Fruit fly (Drosophila melanogaster) whole organism, embryonic: ENCODE results near the gene Arp1.

Experiments used
- Aef1 ChIP-seq: fragments of 200-800 bp; sonication (Bioruptor generic); IDR thresholded peaks from 3 replicates; pipeline ENCODE4 v1.3.6; 2022; ENCODE audit warnings: missing biosample characterization, missing genetic modification characterization
- CG10979 ChIP-seq: fragments of 200-800 bp; sonication (Bioruptor generic); optimal IDR thresholded peaks from 2 replicates; lab custom pipeline; 2018; ENCODE audit warnings: missing biosample characterization, mild to moderate bottlenecking, missing genetic modification characterization, moderate library complexity
- CG11085 ChIP-seq: fragments of 200-800 bp; sonication (Bioruptor generic); IDR thresholded peaks from 2 replicates; pipeline ENCODE4 v1.3.6; 2022; ENCODE audit warnings: missing biosample characterization, missing genetic modification characterization
- CG12071 ChIP-seq: fragments of 200-800 bp; sonication (Bioruptor generic); optimal IDR thresholded peaks from 3 replicates; lab custom pipeline; 2018; ENCODE audit warnings: missing biosample characterization, mild to moderate bottlenecking, missing genetic modification characterization
- CG12299 ChIP-seq: fragments of 200-800 bp; sonication (Bioruptor generic); optimal IDR thresholded peaks from 2 replicates; lab custom pipeline; 2018; ENCODE audit warnings: missing biosample characterization, mild to moderate bottlenecking, missing genetic modification characterization
- CG12391 ChIP-seq: fragments of 200-800 bp; sonication (Bioruptor generic); optimal IDR thresholded peaks from 3 replicates; lab custom pipeline; 2018; ENCODE audit warnings: missing biosample characterization, mild to moderate bottlenecking, missing genetic modification characterization, moderate library complexity
- CG12942 ChIP-seq: fragments of 200-800 bp; sonication (Bioruptor generic); optimal IDR thresholded peaks from 3 replicates; lab custom pipeline; 2016; ENCODE audit warnings: missing biosample characterization, missing genetic modification characterization
- CG13287 ChIP-seq: fragments of 200-800 bp; sonication (Bioruptor generic); IDR thresholded peaks from 2 replicates; pipeline ENCODE4 v1.3.6; 2022; ENCODE audit warnings: missing biosample characterization, missing genetic modification characterization; ENCODE audit not compliant: partially characterized antibody
- CG14710 ChIP-seq: fragments of 200-800 bp; sonication (Bioruptor generic); optimal IDR thresholded peaks from 3 replicates; lab custom pipeline; 2019; ENCODE audit warnings: missing biosample characterization, mild to moderate bottlenecking, missing genetic modification characterization, moderate library complexity
- CG15696 ChIP-seq: fragments of 200-800 bp; sonication (Bioruptor generic); optimal IDR thresholded peaks from 2 replicates; lab custom pipeline; 2019; ENCODE audit warnings: missing biosample characterization, mild to moderate bottlenecking, missing genetic modification characterization, moderate library complexity
- CG17186 ChIP-seq: fragments of 200-800 bp; sonication (Bioruptor generic); optimal IDR thresholded peaks from 3 replicates; lab custom pipeline; 2017; ENCODE audit warnings: missing biosample characterization, missing genetic modification reagents, missing genetic modification characterization
- CG17361 ChIP-seq: fragments of 200-800 bp; sonication (Bioruptor generic); IDR thresholded peaks from 3 replicates; pipeline ENCODE4 v1.3.6; 2022; ENCODE audit warnings: missing biosample characterization, missing genetic modification characterization
- CG17829 ChIP-seq: fragments of 200-800 bp; optimal IDR thresholded peaks from 2 replicates; lab custom pipeline; 2019; ENCODE audit warnings: missing biosample characterization, mild to moderate bottlenecking, missing genetic modification characterization, moderate library complexity
- CG18262 ChIP-seq: fragments of 200-800 bp; optimal IDR thresholded peaks from 3 replicates; lab custom pipeline; 2019; ENCODE audit warnings: missing biosample characterization, mild to moderate bottlenecking, missing genetic modification characterization, moderate library complexity
- CG18599 ChIP-seq: fragments of 200-800 bp; sonication (Bioruptor generic); optimal IDR thresholded peaks from 3 replicates; lab custom pipeline; 2017; ENCODE audit warnings: missing biosample characterization, missing genetic modification characterization, mild to moderate bottlenecking, moderate library complexity, missing genetic modification reagents
- CG2678 ChIP-seq: fragments of 200-800 bp; sonication (Bioruptor generic); optimal IDR thresholded peaks from 3 replicates; lab custom pipeline; 2019; ENCODE audit warnings: missing biosample characterization, mild to moderate bottlenecking, missing genetic modification characterization, moderate library complexity
- CG32767 ChIP-seq: fragments of 200-800 bp; sonication (Bioruptor generic); IDR thresholded peaks from 2 replicates; pipeline ENCODE4 v1.3.6; 2022; ENCODE audit warnings: missing biosample characterization, missing genetic modification characterization
- CG3407 ChIP-seq: fragments of 200-800 bp; sonication (Bioruptor generic); optimal IDR thresholded peaks from 2 replicates; lab custom pipeline; 2018; ENCODE audit warnings: missing biosample characterization, mild to moderate bottlenecking, missing genetic modification characterization
- CG34224 ChIP-seq: fragments of 200-800 bp; sonication (Bioruptor generic); IDR thresholded peaks from 3 replicates; pipeline ENCODE4 v1.3.6; 2022; ENCODE audit warnings: missing biosample characterization, missing genetic modification characterization; ENCODE audit not compliant: partially characterized antibody
- CG3838 ChIP-seq: fragments of 200-800 bp; sonication (Bioruptor generic); optimal IDR thresholded peaks from 3 replicates; lab custom pipeline; 2016; ENCODE audit warnings: missing biosample characterization, missing genetic modification characterization
- CG42726 ChIP-seq: fragments of 200-800 bp; sonication (Bioruptor generic); IDR thresholded peaks from 2 replicates; pipeline ENCODE4 v1.3.6; 2022; ENCODE audit warnings: missing biosample characterization, missing genetic modification characterization; ENCODE audit not compliant: partially characterized antibody
- CG9876 ChIP-seq: fragments of 200-800 bp; sonication (Bioruptor generic); optimal IDR thresholded peaks from 2 replicates; lab custom pipeline; 2016; ENCODE audit warnings: missing biosample characterization, missing genetic modification characterization
- Dip3 ChIP-seq: fragments of 200-800 bp; sonication (Bioruptor generic); optimal IDR thresholded peaks from 3 replicates; lab custom pipeline; 2016; ENCODE audit warnings: missing biosample characterization, missing genetic modification characterization
- Doc3 ChIP-seq: fragments of 200-800 bp; sonication (Bioruptor generic); IDR thresholded peaks from 3 replicates; pipeline ENCODE4 v1.3.6; 2022; ENCODE audit warnings: missing biosample characterization, missing genetic modification characterization; ENCODE audit not compliant: partially characterized antibody
- Dref ChIP-seq: fragments of 200-800 bp; sonication (Bioruptor generic); IDR thresholded peaks from 2 replicates; pipeline ENCODE4 v1.3.6; 2022; ENCODE audit warnings: missing biosample characterization, missing genetic modification characterization
- Drgx ChIP-seq: fragments of 200-800 bp; sonication (Bioruptor generic); IDR thresholded peaks from 2 replicates; pipeline ENCODE4 v1.3.6; 2022; ENCODE audit warnings: missing biosample characterization, missing genetic modification characterization
- Hmr ChIP-seq: fragments of 200-800 bp; sonication (Bioruptor generic); optimal IDR thresholded peaks from 3 replicates; lab custom pipeline; 2017; ENCODE audit warnings: mild to moderate bottlenecking, missing biosample characterization, missing genetic modification reagents, missing genetic modification characterization
- Hr78 ChIP-seq, 2 experiments: fragments of 200-800 bp in 1 of 2; fragments of >200 bp in 1 of 2; sonication (Bioruptor generic) in 1 of 2; optimal IDR thresholded peaks; 2 replicates each; lab custom pipeline; 2017 to 2019; ENCODE audit warnings: missing biosample characterization in 2 of 2, missing genetic modification characterization in 2 of 2, mild to moderate bottlenecking in 1 of 2, moderate library complexity in 1 of 2
- Jarid2 ChIP-seq: fragments of 200-800 bp; sonication (Bioruptor generic); optimal IDR thresholded peaks from 3 replicates; lab custom pipeline; 2017; ENCODE audit warnings: mild to moderate bottlenecking, missing biosample characterization, missing genetic modification reagents, missing genetic modification characterization
- MESR4 ChIP-seq: fragments of 200-800 bp; sonication (Bioruptor generic); optimal IDR thresholded peaks from 2 replicates; lab custom pipeline; 2018; ENCODE audit warnings: missing biosample characterization, mild to moderate bottlenecking, missing genetic modification characterization, moderate library complexity
- Mad ChIP-seq: fragments of 200-800 bp; sonication (Bioruptor generic); optimal IDR thresholded peaks from 2 replicates; lab custom pipeline; 2016; ENCODE audit warnings: missing biosample characterization, missing genetic modification characterization
- Med ChIP-seq: fragments of 200-800 bp; sonication (Bioruptor generic); peaks from one replicate; lab custom pipeline; 2016; ENCODE audit warnings: missing biosample characterization, missing genetic modification characterization, mild to moderate bottlenecking, inconsistent platforms, moderate library complexity
- bcd ChIP-seq: fragments of 200-800 bp; sonication (Bioruptor generic); optimal IDR thresholded peaks from 2 replicates; lab custom pipeline; 2017; ENCODE audit warnings: missing biosample characterization, mild to moderate bottlenecking, missing genetic modification characterization
- caup ChIP-seq: fragments of 200-800 bp; sonication (Bioruptor generic); optimal IDR thresholded peaks from 3 replicates; lab custom pipeline; 2017; ENCODE audit warnings: missing biosample characterization, mild to moderate bottlenecking, missing genetic modification characterization, moderate library complexity; ENCODE audit not compliant: severe bottlenecking
- crc ChIP-seq: fragments of 200-800 bp; sonication (Bioruptor generic); optimal IDR thresholded peaks from 2 replicates; lab custom pipeline; 2016; ENCODE audit warnings: missing biosample characterization, missing genetic modification characterization
- cwo ChIP-seq: fragments of 200-800 bp; sonication (Bioruptor generic); optimal IDR thresholded peaks from 3 replicates; lab custom pipeline; 2017; ENCODE audit warnings: missing biosample characterization, missing genetic modification characterization, mild to moderate bottlenecking, moderate library complexity, missing genetic modification reagents
- esg ChIP-seq: fragments of 200-800 bp; sonication (Bioruptor generic); conservative IDR thresholded peaks from 2 replicates; pipeline ENCODE4 v1.3.6; 2022; ENCODE audit warnings: missing biosample characterization, missing genetic modification characterization
- ewg ChIP-seq: fragments of 200-800 bp; sonication (Bioruptor generic); optimal IDR thresholded peaks from 3 replicates; lab custom pipeline; 2017; ENCODE audit warnings: mild to moderate bottlenecking, missing biosample characterization, missing genetic modification reagents, missing genetic modification characterization
- grn ChIP-seq: fragments of 200-800 bp; sonication (Bioruptor generic); optimal IDR thresholded peaks from 3 replicates; lab custom pipeline; 2017; ENCODE audit warnings: missing biosample characterization, missing genetic modification characterization
- gro ChIP-seq: fragments of 200-800 bp; sonication (Bioruptor generic); optimal IDR thresholded peaks from 2 replicates; lab custom pipeline; 2016; ENCODE audit warnings: missing biosample characterization, missing genetic modification characterization
- kay ChIP-seq: fragments of 200-800 bp; sonication (Bioruptor generic); optimal IDR thresholded peaks from 2 replicates; lab custom pipeline; 2016; ENCODE audit warnings: missing biosample characterization, missing genetic modification characterization
- knrl ChIP-seq: fragments of 200-800 bp; sonication (Bioruptor generic); IDR thresholded peaks from 3 replicates; pipeline ENCODE4 v1.3.6; 2022; ENCODE audit warnings: missing biosample characterization, missing genetic modification characterization; ENCODE audit not compliant: partially characterized antibody
- nmo ChIP-seq: fragments of 200-800 bp; sonication (Bioruptor generic); optimal IDR thresholded peaks from 2 replicates; lab custom pipeline; 2018; ENCODE audit warnings: missing biosample characterization, mild to moderate bottlenecking, missing genetic modification characterization, moderate library complexity
- oc ChIP-seq: fragments of 200-800 bp; sonication (Bioruptor generic); optimal IDR thresholded peaks from 2 replicates; lab custom pipeline; 2018; ENCODE audit warnings: missing biosample characterization, mild to moderate bottlenecking, missing genetic modification characterization, moderate library complexity
- sisA ChIP-seq: fragments of 200-800 bp; sonication (Bioruptor generic); IDR thresholded peaks from 2 replicates; pipeline ENCODE4 v1.3.6; 2022; ENCODE audit warnings: missing biosample characterization, missing genetic modification characterization
- wek ChIP-seq: fragments of 200-800 bp; sonication (Bioruptor generic); optimal IDR thresholded peaks from 3 replicates; lab custom pipeline; 2018; ENCODE audit warnings: missing biosample characterization, mild to moderate bottlenecking, missing genetic modification characterization, moderate library complexity

The Arp1 gene

DNA sequence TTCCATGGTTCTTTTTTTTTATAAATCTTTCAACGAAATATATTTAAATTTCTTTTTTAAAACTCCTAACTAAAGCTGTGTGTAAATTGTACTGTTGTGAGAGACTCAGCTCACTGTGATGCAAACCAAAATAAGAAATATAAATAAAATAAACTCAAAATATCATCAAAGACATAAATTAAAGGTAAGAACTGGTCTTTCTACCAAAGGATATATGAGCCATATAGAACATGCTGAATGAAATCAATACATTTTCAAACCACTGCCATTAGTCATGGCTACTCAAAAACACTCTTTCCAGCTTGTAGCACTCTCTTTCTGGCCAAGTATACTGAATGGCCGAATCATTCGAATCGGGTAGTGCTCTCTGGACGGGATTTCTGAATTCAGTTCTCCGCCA is 3.2 kb downstream of the Arp1 start, which contains the start of the genes CG14391 and NijC:
Gene CG14391 (minus strand): TSS at position 101 of the 400 bp plus-strand sequence.
Gene NijC (plus strand): TSS at position 388 of the 400 bp plus-strand sequence.
- TF ChIP-seq Drgx (GFP tag; lab: Robert Waterston, UW) (no peak), crc (no peak), cwo (no peak), CG2678 (tag; lab: Kevin White, UChicago) (no peak), CG18599 (no peak), grn (GFP tag; lab: Kevin White, UChicago) (no peak), gro (no peak), CG17186 (GFP tag; lab: Kevin White, UChicago) (no peak), Dip3 (GFP tag; lab: Kevin White, UChicago) (no peak), oc (tag; lab: Kevin White, UChicago) (no peak)

DNA sequence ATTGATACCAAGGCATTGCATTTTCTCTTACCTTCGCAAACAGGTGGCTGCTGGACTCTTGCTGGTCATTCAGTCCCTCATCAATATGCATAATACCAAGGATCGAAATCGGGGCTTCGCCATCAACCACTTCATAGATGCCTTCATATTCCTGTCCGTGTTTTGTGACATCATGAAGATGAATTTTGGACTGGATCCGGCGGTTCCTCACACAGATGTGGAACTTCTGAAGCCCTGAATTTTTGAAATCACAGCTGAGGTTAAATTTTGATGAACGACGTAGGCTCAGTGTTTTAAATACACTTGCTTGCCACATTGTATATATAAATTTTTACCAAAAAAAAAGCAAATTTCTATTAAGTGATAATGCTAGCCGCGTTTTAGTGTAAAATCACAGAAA is 5.5 kb downstream of the Arp1 start, which contains the start of gene Past1:
Gene Past1 (plus strand): TSS at position 301 of the 400 bp plus-strand sequence.
- TF ChIP-seq wek (GFP tag; lab: Kevin White, UChicago) = no peak
- TF ChIP-seq kay (GFP tag; lab: Kevin White, UChicago) = no peak
- TF ChIP-seq CG11085 = no peak
- TF ChIP-seq esg = no peak
- no peak for TF ChIP-seq Aef1
- no peak for TF ChIP-seq CG17829 (tag; lab: Kevin White, UChicago)
- TF ChIP-seq, all 482 proteins: peak for 0

DNA sequence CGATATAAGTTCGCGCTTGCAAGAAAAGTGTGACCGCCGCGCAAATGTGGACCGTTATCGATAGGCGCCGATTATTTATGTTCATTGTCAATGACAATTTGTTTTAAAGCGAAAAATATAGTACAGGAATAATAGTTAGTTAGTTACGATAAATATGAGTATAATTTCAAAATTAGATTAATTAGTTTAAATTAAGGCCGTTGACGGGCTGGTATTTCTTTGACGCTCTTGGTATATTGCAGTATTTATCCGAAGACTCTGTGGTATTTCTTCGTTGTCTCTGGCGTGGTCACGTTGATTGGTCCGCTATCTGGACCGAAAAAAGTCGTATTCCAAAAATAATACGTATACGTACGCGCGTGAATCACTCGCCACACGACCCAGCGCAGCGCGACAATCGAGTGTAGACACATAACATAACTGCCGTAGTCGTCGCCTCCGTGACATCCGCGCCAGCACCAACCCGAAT is 6.1 kb downstream of the Arp1 start:
- peak; percentile 23; the same call in 1 of the 3 replicates for TF ChIP-seq CG17361 (GFP tag; lab: Robert Waterston, UW)
- no peak; the same call in 1 of the 2 replicates for TF ChIP-seq CG42726
- TF ChIP-seq CG3407 = no peak
- TF ChIP-seq ewg (GFP tag; lab: Kevin White, UChicago) = no peak
- peak; percentile 45; the same call in 1 of the 2 replicates for TF ChIP-seq CG32767 (GFP tag; lab: Robert Waterston, UW)
- TF ChIP-seq CG10979 (tag; lab: Kevin White, UChicago) = peak; percentile 28
- peak; percentile 79 for TF ChIP-seq Dref (GFP tag; lab: Robert Waterston, UW)
- peak; percentile 1 for TF ChIP-seq Mad (GFP tag; lab: Kevin White, UChicago)
- TF ChIP-seq knrl (GFP tag; lab: Robert Waterston, UW) = peak; percentile 60
- TF ChIP-seq Med (GFP tag; lab: Kevin White, UChicago) = peak; percentile 83
- no peak for TF ChIP-seq CG3838 (GFP tag; lab: Kevin White, UChicago)
- peak; percentile 12 for TF ChIP-seq CG12299 (tag; lab: Kevin White, UChicago)
- TF ChIP-seq Hmr = peak; percentile 6
- TF ChIP-seq CG9876 (GFP tag; lab: Kevin White, UChicago) = no peak
- no peak for TF ChIP-seq CG15696
- TF ChIP-seq CG13287 = peak; percentile 71
- peak; percentile 46 for TF ChIP-seq Jarid2
- TF ChIP-seq CG34224 (GFP tag; lab: Robert Waterston, UW) = peak; percentile 51; the same call in 2 of the 3 replicates
- TF ChIP-seq CG12942 (GFP tag; lab: Kevin White, UChicago) = no peak
- TF ChIP-seq Doc3 (GFP tag; lab: Robert Waterston, UW) = peak; percentile 50; the same call in 1 of the 3 replicates
- TF ChIP-seq caup = peak; percentile 41
- TF ChIP-seq MESR4 (GFP tag; lab: Kevin White, UChicago) = peak; percentile 94
- TF ChIP-seq CG12391 = peak; percentile 42
- TF ChIP-seq bcd (GFP tag; lab: Kevin White, UChicago) = no peak
- TF ChIP-seq nmo (GFP tag; lab: Kevin White, UChicago) = peak; percentile 56
- TF ChIP-seq CG14710 = peak; percentile 65
- peak; percentile 7 for TF ChIP-seq CG12071 (GFP tag; lab: Kevin White, UChicago)
- TF ChIP-seq CG18262 (tag; lab: Kevin White, UChicago) = peak; percentile 5
- TF ChIP-seq Hr78 (GFP tag; optimal IDR thresholded peaks at IDR 0.05; lab: Kevin White, UChicago) = peak in 1 of 2 experiments; percentile 25
- TF ChIP-seq sisA = no peak
